Worm (Caenorhabditis elegans): Measurements from ENCODE around the gene alkb-1.

- no peak for TF ChIP-seq tra-4 (tag; optimal IDR thresholded peaks at IDR 0.05)
- no peak for TF ChIP-seq pes-1 (GFP tag; IDR thresholded peaks at IDR 0.05)
- no peak for TF ChIP-seq ceh-13 (GFP tag; optimal IDR thresholded peaks at IDR 0.05)
Observed at ce11 chrII:1419994-1420393, 7.8 kb downstream of the alkb-1 start.

Measured in whole organism, early embryonic.